Worm (Caenorhabditis elegans) whole organism, late embryonic: ENCODE measurements around the gene fshr-1.

Experiments used
- ahr-1 ChIP-seq: sonication (generic microtip); optimal IDR thresholded peaks from 2 replicates; lab custom pipeline; 2016; ENCODE audit warnings: missing genetic modification characterization, missing compliant biosample characterization
- ceh-18 ChIP-seq: sonication (generic microtip); optimal IDR thresholded peaks from 2 replicates; lab custom pipeline; 2016; ENCODE audit warnings: missing genetic modification characterization, missing compliant biosample characterization
- ceh-2 ChIP-seq: sonication (generic microtip); optimal IDR thresholded peaks from 2 replicates; lab custom pipeline; 2016; ENCODE audit warnings: missing genotype, missing genetic modification characterization, missing compliant biosample characterization
- ceh-22 ChIP-seq: sonication (generic microtip); optimal IDR thresholded peaks from 2 replicates; lab custom pipeline; 2017; ENCODE audit warnings: missing biosample characterization, missing genetic modification characterization
- ceh-45 ChIP-seq: fragments of 200-800 bp; sonication (Bioruptor generic); IDR thresholded peaks from 2 replicates; pipeline ENCODE4 v1.3.6; 2022; ENCODE audit warnings: missing genetic modification reagents, missing genetic modification characterization, missing compliant biosample characterization
- ceh-48 ChIP-seq: sonication (generic microtip); optimal IDR thresholded peaks from 2 replicates; lab custom pipeline; 2016; ENCODE audit warnings: missing genetic modification characterization, inconsistent platforms, missing compliant biosample characterization
- ceh-6 ChIP-seq: fragments of 200-800 bp; sonication (Bioruptor generic); optimal IDR thresholded peaks from 2 replicates; lab custom pipeline; 2018; ENCODE audit warnings: mild to moderate bottlenecking, missing genetic modification characterization, missing compliant biosample characterization
- ceh-9 ChIP-seq: sonication (generic microtip); optimal IDR thresholded peaks from 2 replicates; lab custom pipeline; 2016; ENCODE audit warnings: mild to moderate bottlenecking, missing genetic modification characterization, inconsistent platforms, missing compliant biosample characterization
- che-1 ChIP-seq: sonication (generic microtip); optimal IDR thresholded peaks from 2 replicates; lab custom pipeline; 2016; ENCODE audit warnings: mild to moderate bottlenecking, missing genetic modification characterization, missing compliant biosample characterization
- elt-2 ChIP-seq: sonication (generic microtip); optimal IDR thresholded peaks from 2 replicates; lab custom pipeline; 2016; ENCODE audit warnings: missing genetic modification reagents, missing genetic modification characterization, missing compliant biosample characterization
- elt-4 ChIP-seq: sonication (generic microtip); optimal IDR thresholded peaks from 2 replicates; lab custom pipeline; 2016; ENCODE audit warnings: missing genetic modification characterization, missing compliant biosample characterization
- ets-4 ChIP-seq: sonication (generic microtip); optimal IDR thresholded peaks from 2 replicates; lab custom pipeline; 2016; ENCODE audit warnings: missing genetic modification characterization, missing compliant biosample characterization
- eyg-1 ChIP-seq: sonication (generic microtip); optimal IDR thresholded peaks from 2 replicates; lab custom pipeline; 2016; ENCODE audit warnings: missing genotype, missing genetic modification characterization, missing compliant biosample characterization
- fax-1 ChIP-seq: sonication (generic microtip); optimal IDR thresholded peaks from 2 replicates; lab custom pipeline; 2016; ENCODE audit warnings: missing genotype, missing genetic modification characterization, missing compliant biosample characterization
- gmeb-2 ChIP-seq: sonication (generic microtip); optimal IDR thresholded peaks from 2 replicates; lab custom pipeline; 2016; ENCODE audit warnings: missing genetic modification characterization, inconsistent platforms, missing compliant biosample characterization
- hlh-30 ChIP-seq: sonication (generic microtip); optimal IDR thresholded peaks from 2 replicates; lab custom pipeline; 2017; ENCODE audit warnings: antibody characterized with exemption, missing genetic modification characterization, missing compliant biosample characterization; ENCODE audit not compliant: insufficient read depth
- lim-6 ChIP-seq: sonication (generic microtip); optimal IDR thresholded peaks from 2 replicates; lab custom pipeline; 2016; ENCODE audit warnings: missing genetic modification characterization, missing compliant biosample characterization
- lin-11 ChIP-seq: fragments of 200-800 bp; sonication (Bioruptor generic); optimal IDR thresholded peaks from 2 replicates; lab custom pipeline; 2018; ENCODE audit warnings: mild to moderate bottlenecking, missing genetic modification characterization, missing compliant biosample characterization
- madf-2 ChIP-seq: sonication (generic microtip); optimal IDR thresholded peaks from 2 replicates; lab custom pipeline; 2017; ENCODE audit warnings: missing genetic modification characterization, missing compliant biosample characterization
- nhr-11 ChIP-seq: fragments of 150-350 bp; optimal IDR thresholded peaks from 2 replicates; lab custom pipeline; 2014; ENCODE audit warnings: missing biosample characterization, missing genetic modification characterization
- pag-3 ChIP-seq: sonication (generic microtip); optimal IDR thresholded peaks from 2 replicates; lab custom pipeline; 2016; ENCODE audit warnings: missing compliant biosample characterization, missing genetic modification characterization, borderline replicate concordance
- pax-1 ChIP-seq: fragments of 150-350 bp; optimal IDR thresholded peaks from 2 replicates; lab custom pipeline; 2014; ENCODE audit warnings: missing biosample characterization, missing genetic modification characterization
- pha-2 ChIP-seq: sonication (generic microtip); optimal IDR thresholded peaks from 2 replicates; lab custom pipeline; 2017; ENCODE audit warnings: mild to moderate bottlenecking, missing genetic modification characterization, missing compliant biosample characterization
- ref-2 ChIP-seq: sonication (generic microtip); optimal IDR thresholded peaks from 2 replicates; lab custom pipeline; 2016; ENCODE audit warnings: missing genetic modification characterization, missing compliant biosample characterization
- rnt-1 ChIP-seq: sonication (generic microtip); optimal IDR thresholded peaks from 2 replicates; lab custom pipeline; 2016; ENCODE audit warnings: missing genetic modification characterization, missing compliant biosample characterization
- sdc-2 ChIP-seq: sonication (generic microtip); optimal IDR thresholded peaks from 2 replicates; lab custom pipeline; 2016; ENCODE audit warnings: missing genotype, missing genetic modification characterization, missing compliant biosample characterization
- sox-4 ChIP-seq: sonication (generic microtip); optimal IDR thresholded peaks from 2 replicates; lab custom pipeline; 2017; ENCODE audit warnings: mild to moderate bottlenecking, missing genetic modification characterization, inconsistent platforms, missing compliant biosample characterization
- syd-9 ChIP-seq: sonication (generic microtip); optimal IDR thresholded peaks from 2 replicates; lab custom pipeline; 2016; ENCODE audit warnings: mild to moderate bottlenecking, missing genetic modification characterization, moderate library complexity, missing compliant biosample characterization
- tbx-2 ChIP-seq: sonication (generic microtip); optimal IDR thresholded peaks from 2 replicates; lab custom pipeline; 2016; ENCODE audit warnings: missing genetic modification characterization, missing compliant biosample characterization
- unc-3 ChIP-seq, 2 experiments: fragments of 200-800 bp in 1 of 2; sonication (Bioruptor generic) in 1 of 2; sonication (generic microtip) in 1 of 2; conservative IDR thresholded peaks in 1 of 2; optimal IDR thresholded peaks in 1 of 2; 2 replicates each; pipeline versions ENCODE4 v1.3.6 to Lab custom; 2016 to 2022; ENCODE audit warnings: missing compliant biosample characterization in 2 of 2, missing genetic modification characterization in 2 of 2, missing genetic modification reagents in 1 of 2
- unc-55 ChIP-seq: sonication (generic microtip); optimal IDR thresholded peaks from 2 replicates; lab custom pipeline; 2017; ENCODE audit warnings: missing biosample characterization, missing genetic modification reagents, missing genetic modification characterization

Gene fshr-1

DNA sequence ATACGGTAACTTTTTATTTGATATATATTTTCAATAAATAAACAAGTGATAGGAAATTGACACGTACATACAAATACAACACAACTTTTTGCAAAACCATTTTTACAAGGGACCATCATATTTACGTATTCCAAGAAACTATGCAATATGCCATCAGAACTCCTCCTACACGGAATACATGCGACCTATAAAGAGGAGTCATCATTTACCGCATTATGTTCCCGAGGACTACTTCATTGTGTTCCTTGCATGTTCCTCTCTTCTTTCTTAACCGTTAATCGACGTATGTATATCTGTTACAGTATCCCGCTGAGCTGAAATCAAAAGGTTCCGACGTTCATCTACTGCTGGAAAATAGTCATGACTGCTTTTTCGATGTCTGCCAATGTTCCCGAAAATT, 28.8 kb downstream of the fshr-1 start, which contains the start of gene C50H2.5:
Gene C50H2.5 (plus strand): TSS at position 301 of the 400 bp plus-strand sequence.
- no peak for TF ChIP-seq unc-3 (GFP tag; conservative IDR thresholded peaks at IDR 0.05; lab: Robert Waterston, UW)
- no peak for TF ChIP-seq unc-3 (tag; optimal IDR thresholded peaks at IDR 0.05; lab: Kevin White, UChicago)
- no peak for TF ChIP-seq sdc-2 (tag; lab: Kevin White, UChicago)
- TF ChIP-seq ceh-9 (tag; lab: Kevin White, UChicago), result no peak
- TF ChIP-seq unc-55, result no peak
- TF ChIP-seq ahr-1 (tag; lab: Kevin White, UChicago), result no peak
- no peak for TF ChIP-seq ref-2 (tag; lab: Kevin White, UChicago)
- no peak for TF ChIP-seq ceh-2 (tag; lab: Kevin White, UChicago)
- TF ChIP-seq ceh-6 (GFP tag; lab: Kevin White, UChicago), result no peak
- no peak for TF ChIP-seq sox-4 (tag; lab: Kevin White, UChicago)
- TF ChIP-seq hlh-30 (tag; lab: Kevin White, UChicago), result no peak
- no peak for TF ChIP-seq ceh-18 (tag; lab: Kevin White, UChicago)
- TF ChIP-seq elt-2 (tag; lab: Kevin White, UChicago), result no peak
- TF ChIP-seq che-1, result no peak

DNA sequence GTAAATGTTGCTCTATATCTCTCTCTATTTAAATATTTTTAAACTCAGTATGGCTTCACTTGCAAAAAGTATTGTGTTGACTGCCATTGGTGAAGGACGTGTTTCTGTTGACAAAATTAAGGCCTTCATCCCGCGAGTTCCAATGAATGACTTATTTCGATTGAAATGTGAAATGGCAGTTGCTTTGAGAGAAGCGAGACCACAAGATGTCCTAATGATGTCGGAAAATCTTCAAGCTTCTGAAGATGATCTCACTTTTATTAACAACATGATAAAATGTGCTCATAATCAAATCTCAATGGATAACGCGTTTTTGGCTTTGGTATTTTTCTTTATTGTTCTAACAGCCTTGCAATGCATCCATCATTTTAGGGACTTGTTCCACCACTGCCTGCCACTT, 31.7 kb downstream of the fshr-1 start, which contains the start of gene ceh-75:
Gene ceh-75 (plus strand): TSS at position 50 of the 400 bp plus-strand sequence.
- TF ChIP-seq ref-2 (tag; lab: Kevin White, UChicago) (no peak), pax-1 (tag; lab: Kevin White, UChicago) (no peak), elt-2 (tag; lab: Kevin White, UChicago) (no peak), eyg-1 (tag; lab: Kevin White, UChicago) (no peak), pha-2 (tag; lab: Kevin White, UChicago) (no peak), rnt-1 (tag; lab: Kevin White, UChicago) (no peak), sox-4 (tag; lab: Kevin White, UChicago) (no peak), gmeb-2 (tag; lab: Kevin White, UChicago) (no peak), fax-1 (tag; lab: Kevin White, UChicago) (no peak), tbx-2 (tag; lab: Kevin White, UChicago) (no peak), ets-4 (no peak)

DNA sequence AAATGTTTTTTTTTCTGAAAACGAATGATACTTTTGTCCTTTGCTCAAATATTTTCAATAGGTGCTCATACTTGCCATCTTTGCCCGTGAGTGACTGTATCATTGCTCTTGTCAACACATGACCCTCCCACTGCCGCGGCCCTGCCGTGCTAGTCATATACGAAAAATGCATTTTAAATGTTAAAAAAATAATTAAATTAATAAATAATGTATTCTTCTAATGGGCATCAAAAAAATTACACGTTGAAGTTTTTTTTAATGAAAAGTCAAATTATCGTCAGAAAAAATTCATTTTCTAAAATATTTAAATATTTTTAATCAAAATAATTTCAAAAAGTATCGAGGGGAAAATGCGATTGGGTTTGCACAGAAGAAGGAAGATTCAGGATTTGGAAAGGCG, 32.8 kb downstream of the fshr-1 start, which contains the start of gene C50H2.7:
Gene C50H2.7 (plus strand): TSS at position 301 of the 400 bp plus-strand sequence.
- no peak for TF ChIP-seq ceh-22
- TF ChIP-seq, all 69 proteins: peak for 0

DNA sequence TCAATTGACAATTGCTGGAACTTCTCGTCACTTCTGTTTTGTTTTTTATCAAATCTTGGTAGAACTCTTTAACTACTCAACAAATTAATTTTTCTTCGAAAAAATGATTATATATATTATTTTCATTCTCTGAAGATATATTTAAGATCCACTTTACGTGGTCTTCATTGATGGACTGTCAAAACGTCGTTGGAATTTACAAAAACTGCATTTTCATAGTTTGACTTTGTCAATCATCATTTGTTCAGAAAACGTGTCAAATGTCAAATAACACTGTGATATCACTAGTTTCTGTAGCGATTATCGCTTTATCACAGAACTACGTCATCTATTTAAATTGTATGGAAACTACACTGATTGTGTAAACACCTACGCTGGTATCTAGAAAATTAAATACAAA, 34.8 kb downstream of the fshr-1 start:
- TF ChIP-seq elt-2 (tag; lab: Kevin White, UChicago), result peak; percentile 18
- TF ChIP-seq pag-3 (tag; lab: Kevin White, UChicago), result no peak
- TF ChIP-seq, all 69 proteins: peak for 1

DNA sequence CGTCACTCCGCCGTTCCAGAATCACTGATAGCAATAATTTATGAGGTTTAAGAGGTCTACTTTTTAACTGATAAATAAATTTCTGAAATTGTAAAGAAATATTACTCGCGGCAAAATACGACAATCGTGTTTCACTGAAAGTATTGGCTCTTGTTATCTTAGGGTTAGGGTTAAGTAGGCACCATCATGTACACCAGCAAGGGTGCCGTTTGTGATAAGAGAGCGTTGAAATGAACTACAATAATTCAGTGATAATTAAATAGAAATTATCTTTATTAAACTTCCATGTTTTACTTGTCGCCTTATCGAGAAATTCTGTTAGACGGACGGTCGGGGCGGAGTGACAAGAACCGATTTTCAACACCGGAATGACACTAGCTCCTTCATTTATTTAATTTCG, 36.0 kb downstream of the fshr-1 start:
- TF ChIP-seq elt-2 (tag; lab: Kevin White, UChicago), result peak; percentile 87
- no peak for TF ChIP-seq nhr-11 (tag; lab: Kevin White, UChicago)

DNA sequence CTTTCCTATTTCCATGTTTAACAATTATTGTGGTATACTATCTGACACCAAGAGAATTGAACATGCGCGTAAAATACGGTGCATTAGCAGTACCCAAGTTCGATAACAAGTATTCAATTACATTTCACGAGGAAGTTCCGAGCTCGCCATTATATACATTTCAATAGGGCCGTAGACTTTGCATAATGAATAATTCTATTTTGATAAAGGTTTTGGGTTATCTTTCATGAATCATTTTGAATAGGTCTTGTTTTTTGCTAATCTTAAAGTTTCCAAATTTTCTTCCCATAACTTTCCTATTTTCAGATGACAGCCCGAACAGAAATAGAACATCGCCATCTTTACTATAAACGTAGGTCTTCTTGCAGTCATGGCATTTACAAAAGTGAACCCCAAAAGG, 36.6 kb downstream of the fshr-1 start, which contains the start of gene C50H2.13:
Gene C50H2.13 (plus strand): TSS at position 301 of the 400 bp plus-strand sequence.
- TF ChIP-seq syd-9 (tag; lab: Kevin White, UChicago), result no peak
- TF ChIP-seq elt-4 (tag; lab: Kevin White, UChicago), result no peak
- TF ChIP-seq madf-2 (tag; lab: Kevin White, UChicago), result no peak
- no peak for TF ChIP-seq lin-11
- TF ChIP-seq lim-6 (tag; lab: Kevin White, UChicago), result no peak
- no peak for TF ChIP-seq ceh-48
- TF ChIP-seq ceh-45 (GFP tag; lab: Robert Waterston, UW), result no peak
